Fruit fly (Drosophila melanogaster) whole organism, embryonic: Measurements from ENCODE around the gene Sec15.
A peak's percentile ranks its signal among the peaks of the same experiment; 100 is the strongest.

Experiments used
- Adf1 ChIP-seq: fragments of 200-800 bp; sonication (Bioruptor generic); IDR thresholded peaks from 2 replicates; pipeline ENCODE4 v1.3.6; 2022; ENCODE audit warnings: missing biosample characterization, missing genetic modification characterization
- Asciz ChIP-seq: fragments of 200-800 bp; sonication (Bioruptor generic); optimal IDR thresholded peaks from 2 replicates; lab custom pipeline; 2017; ENCODE audit warnings: missing biosample characterization, mild to moderate bottlenecking, missing genetic modification characterization, missing genetic modification reagents
- B-H2 ChIP-seq: fragments of 200-800 bp; sonication (Bioruptor generic); optimal IDR thresholded peaks from 2 replicates; lab custom pipeline; 2018; ENCODE audit warnings: missing biosample characterization, mild to moderate bottlenecking, missing genetic modification characterization
- Bteb2 ChIP-seq: fragments of 200-800 bp; sonication (Bioruptor generic); optimal IDR thresholded peaks from 2 replicates; lab custom pipeline; 2016; ENCODE audit warnings: missing biosample characterization, missing genetic modification characterization
- CG10654 ChIP-seq: fragments of 200-800 bp; sonication (Bioruptor generic); optimal IDR thresholded peaks from 2 replicates; lab custom pipeline; 2016; ENCODE audit warnings: missing biosample characterization, missing genetic modification characterization
- CG11398 ChIP-seq: fragments of 200-800 bp; sonication (Bioruptor generic); optimal IDR thresholded peaks from 2 replicates; lab custom pipeline; 2016; ENCODE audit warnings: missing biosample characterization, missing genetic modification characterization
- CG12155 ChIP-seq: fragments of 200-800 bp; sonication (Bioruptor generic); optimal IDR thresholded peaks from 3 replicates; lab custom pipeline; 2016; ENCODE audit warnings: missing biosample characterization, missing genetic modification characterization
- CG1233 ChIP-seq: fragments of 200-800 bp; sonication (Bioruptor generic); optimal IDR thresholded peaks from 4 replicates; lab custom pipeline; 2018; ENCODE audit warnings: missing biosample characterization, mild to moderate bottlenecking, missing genetic modification characterization
- CG15269 ChIP-seq: fragments of 200-800 bp; sonication (Bioruptor generic); optimal IDR thresholded peaks from 2 replicates; lab custom pipeline; 2018; ENCODE audit warnings: missing biosample characterization, mild to moderate bottlenecking, missing genetic modification characterization, moderate library complexity
- CG1647 ChIP-seq: fragments of 200-800 bp; sonication (Bioruptor generic); optimal IDR thresholded peaks from 3 replicates; lab custom pipeline; 2016; ENCODE audit warnings: missing biosample characterization, missing genetic modification characterization
- CG16815 ChIP-seq: fragments of 200-800 bp; sonication (Bioruptor generic); optimal IDR thresholded peaks from 3 replicates; lab custom pipeline; 2017; ENCODE audit warnings: missing biosample characterization, mild to moderate bottlenecking, missing genetic modification characterization
- CG17912 ChIP-seq: fragments of 200-800 bp; sonication (Bioruptor generic); optimal IDR thresholded peaks from 2 replicates; lab custom pipeline; 2018; ENCODE audit warnings: missing biosample characterization, mild to moderate bottlenecking, missing genetic modification characterization
- CG1832 ChIP-seq: fragments of 200-800 bp; sonication (Bioruptor generic); optimal IDR thresholded peaks from 2 replicates; lab custom pipeline; 2017; ENCODE audit warnings: missing biosample characterization, mild to moderate bottlenecking, missing genetic modification characterization, inconsistent platforms
- CG18764 ChIP-seq: fragments of 200-800 bp; sonication (Bioruptor generic); optimal IDR thresholded peaks from 3 replicates; lab custom pipeline; 2016; ENCODE audit warnings: missing biosample characterization, missing genetic modification characterization
- CG2712 ChIP-seq: fragments of 200-800 bp; optimal IDR thresholded peaks from 3 replicates; lab custom pipeline; 2019; ENCODE audit warnings: missing biosample characterization, mild to moderate bottlenecking, missing genetic modification characterization, moderate library complexity
- CG32532 ChIP-seq: fragments of 200-800 bp; sonication (Bioruptor generic); IDR thresholded peaks from 2 replicates; pipeline ENCODE4 v1.3.6; 2022; ENCODE audit warnings: missing biosample characterization, missing genetic modification characterization
- CG33557 ChIP-seq: fragments of 200-800 bp; sonication (Bioruptor generic); optimal IDR thresholded peaks from 2 replicates; lab custom pipeline; 2019; ENCODE audit warnings: missing biosample characterization, mild to moderate bottlenecking, missing genetic modification characterization, moderate library complexity
- CG4282 ChIP-seq: fragments of 200-800 bp; sonication (Bioruptor generic); optimal IDR thresholded peaks from 2 replicates; lab custom pipeline; 2016; ENCODE audit warnings: missing biosample characterization, missing genetic modification characterization
- CG4404 ChIP-seq: fragments of 200-800 bp; sonication (Bioruptor generic); IDR thresholded peaks from 2 replicates; pipeline ENCODE4 v1.3.6; 2022; ENCODE audit warnings: missing biosample characterization, missing genetic modification characterization
- CG4707 ChIP-seq: fragments of 200-800 bp; sonication (Bioruptor generic); optimal IDR thresholded peaks from 2 replicates; lab custom pipeline; 2018; ENCODE audit warnings: missing biosample characterization, mild to moderate bottlenecking, missing genetic modification characterization, moderate library complexity
- CG4854 ChIP-seq: fragments of 200-800 bp; sonication (Bioruptor generic); optimal IDR thresholded peaks from 2 replicates; lab custom pipeline; 2016; ENCODE audit warnings: missing biosample characterization, missing genetic modification characterization, inconsistent platforms
- CG6254 ChIP-seq: fragments of 200-800 bp; sonication (Bioruptor generic); optimal IDR thresholded peaks from 3 replicates; lab custom pipeline; 2017; ENCODE audit warnings: mild to moderate bottlenecking, missing biosample characterization, missing genetic modification reagents, missing genetic modification characterization
- D19B ChIP-seq: fragments of 200-800 bp; sonication (Bioruptor generic); optimal IDR thresholded peaks from 2 replicates; lab custom pipeline; 2017; ENCODE audit warnings: missing biosample characterization, mild to moderate bottlenecking, missing genetic modification characterization
- Dfd ChIP-seq, 2 experiments: fragments of >200 bp; optimal IDR thresholded peaks; 2 replicates each; lab custom pipeline; 2017; ENCODE audit warnings: missing biosample characterization in 2 of 2, missing genetic modification characterization in 2 of 2
- Doc2 ChIP-seq: fragments of 200-800 bp; sonication (Bioruptor generic); IDR thresholded peaks from 2 replicates; pipeline ENCODE4 v1.3.6; 2022; ENCODE audit warnings: missing biosample characterization, missing genetic modification characterization
- Gsc ChIP-seq: fragments of 200-800 bp; sonication (Bioruptor generic); IDR thresholded peaks from 2 replicates; pipeline ENCODE4 v1.3.6; 2022; ENCODE audit warnings: missing biosample characterization, missing genetic modification characterization
- HLH54F ChIP-seq: fragments of 200-800 bp; sonication (Bioruptor generic); optimal IDR thresholded peaks from 3 replicates; lab custom pipeline; 2016; ENCODE audit warnings: missing biosample characterization, missing genetic modification characterization
- Mes4 ChIP-seq: fragments of 200-800 bp; sonication (Bioruptor generic); optimal IDR thresholded peaks from 2 replicates; lab custom pipeline; 2016; ENCODE audit warnings: missing biosample characterization, missing genetic modification characterization
- Nf-YB ChIP-seq: fragments of 200-800 bp; sonication (Bioruptor generic); optimal IDR thresholded peaks from 3 replicates; lab custom pipeline; 2019; ENCODE audit warnings: missing biosample characterization, mild to moderate bottlenecking, missing genetic modification characterization, moderate library complexity
- Scr ChIP-seq: fragments of 200-800 bp; sonication (Bioruptor generic); IDR thresholded peaks from 2 replicates; pipeline ENCODE4 v1.3.6; 2022; ENCODE audit warnings: missing biosample characterization, missing genetic modification characterization; ENCODE audit not compliant: partially characterized antibody
- Xbp1 ChIP-seq: fragments of 200-800 bp; sonication (Bioruptor generic); optimal IDR thresholded peaks from 3 replicates; lab custom pipeline; 2016; ENCODE audit warnings: missing biosample characterization, mild to moderate bottlenecking, missing genetic modification characterization
- YL-1 ChIP-seq: fragments of 200-800 bp; sonication (Bioruptor generic); optimal IDR thresholded peaks from 3 replicates; lab custom pipeline; 2017; ENCODE audit warnings: missing biosample characterization, mild to moderate bottlenecking, missing genetic modification characterization
- ase ChIP-seq: fragments of 200-800 bp; sonication (Bioruptor generic); IDR thresholded peaks from 3 replicates; pipeline ENCODE4 v1.3.6; 2022; ENCODE audit warnings: missing biosample characterization, missing genetic modification characterization
- chn ChIP-seq: fragments of 200-800 bp; sonication (Bioruptor generic); optimal IDR thresholded peaks from 2 replicates; lab custom pipeline; 2016; ENCODE audit warnings: missing biosample characterization, missing genetic modification characterization
- cwo ChIP-seq: fragments of 200-800 bp; sonication (Bioruptor generic); optimal IDR thresholded peaks from 3 replicates; lab custom pipeline; 2017; ENCODE audit warnings: missing biosample characterization, missing genetic modification characterization, mild to moderate bottlenecking, moderate library complexity, missing genetic modification reagents
- disco-r ChIP-seq: fragments of 200-800 bp; sonication (Bioruptor generic); optimal IDR thresholded peaks from 2 replicates; lab custom pipeline; 2016; ENCODE audit warnings: missing biosample characterization, missing genetic modification characterization
- eyg ChIP-seq: fragments of 200-800 bp; sonication (Bioruptor generic); optimal IDR thresholded peaks from 3 replicates; lab custom pipeline; 2016; ENCODE audit warnings: missing biosample characterization, missing genetic modification characterization
- gfzf ChIP-seq: fragments of 200-800 bp; sonication (Bioruptor generic); optimal IDR thresholded peaks from 2 replicates; lab custom pipeline; 2016; ENCODE audit warnings: missing biosample characterization, mild to moderate bottlenecking, missing genetic modification characterization, moderate library complexity
- ham ChIP-seq: fragments of 200-800 bp; sonication (Bioruptor generic); IDR thresholded peaks from 2 replicates; pipeline ENCODE4 v1.3.6; 2022; ENCODE audit warnings: missing biosample characterization, missing genetic modification characterization
- hth ChIP-seq: fragments of >200 bp; optimal IDR thresholded peaks from 2 replicates; lab custom pipeline; 2017; ENCODE audit warnings: inconsistent platforms
- inv ChIP-seq: fragments of 200-800 bp; sonication (Bioruptor generic); IDR thresholded peaks from 2 replicates; pipeline ENCODE4 v1.3.6; 2022; ENCODE audit warnings: missing biosample characterization, missing genetic modification characterization; ENCODE audit not compliant: partially characterized antibody
- lab ChIP-seq: fragments of 200-800 bp; sonication (Bioruptor generic); optimal IDR thresholded peaks from 3 replicates; lab custom pipeline; 2017; ENCODE audit warnings: missing biosample characterization, missing genetic modification characterization, mild to moderate bottlenecking, moderate library complexity, missing genetic modification reagents
- nau ChIP-seq: fragments of 200-800 bp; sonication (Bioruptor generic); optimal IDR thresholded peaks from 3 replicates; lab custom pipeline; 2017; ENCODE audit warnings: missing biosample characterization, mild to moderate bottlenecking, missing genetic modification characterization, missing genetic modification reagents
- oc ChIP-seq: fragments of 200-800 bp; sonication (Bioruptor generic); optimal IDR thresholded peaks from 2 replicates; lab custom pipeline; 2018; ENCODE audit warnings: missing biosample characterization, mild to moderate bottlenecking, missing genetic modification characterization, moderate library complexity
- phol ChIP-seq: fragments of 200-800 bp; sonication (Bioruptor generic); optimal IDR thresholded peaks from 3 replicates; lab custom pipeline; 2018; ENCODE audit warnings: missing biosample characterization, mild to moderate bottlenecking, missing genetic modification characterization, moderate library complexity
- pum ChIP-seq: fragments of 200-800 bp; sonication (Bioruptor generic); optimal IDR thresholded peaks from 2 replicates; lab custom pipeline; 2016; ENCODE audit warnings: missing biosample characterization, missing genetic modification characterization
- ranshi ChIP-seq: fragments of 200-800 bp; sonication (Bioruptor generic); IDR thresholded peaks from 2 replicates; pipeline ENCODE4 v1.3.6; 2022; ENCODE audit warnings: missing biosample characterization, missing genetic modification characterization
- sisA ChIP-seq: fragments of 200-800 bp; sonication (Bioruptor generic); IDR thresholded peaks from 2 replicates; pipeline ENCODE4 v1.3.6; 2022; ENCODE audit warnings: missing biosample characterization, missing genetic modification characterization
- tin ChIP-seq: fragments of 200-800 bp; sonication (Bioruptor generic); optimal IDR thresholded peaks from 3 replicates; lab custom pipeline; 2016; ENCODE audit warnings: missing biosample characterization, missing genetic modification characterization
- tio ChIP-seq: fragments of 200-800 bp; sonication (Bioruptor generic); optimal IDR thresholded peaks from 2 replicates; lab custom pipeline; 2017; ENCODE audit warnings: missing biosample characterization, missing genetic modification characterization, inconsistent platforms
- zen2 ChIP-seq: fragments of 200-800 bp; sonication (Bioruptor generic); IDR thresholded peaks from 3 replicates; pipeline ENCODE4 v1.3.6; 2022; ENCODE audit warnings: missing biosample characterization, missing genetic modification characterization; ENCODE audit not compliant: partially characterized antibody

The Sec15 gene

dm6 chr3R:21097631-21098117 lies 10.1 kb downstream of the Sec15 start, which contains the start of gene RhoGAP93B (continued):
- TF ChIP-seq CG15269 (tag; lab: Kevin White, UChicago) = no peak
- TF ChIP-seq CG1647 (GFP tag; lab: Kevin White, UChicago) = peak; percentile 85
- TF ChIP-seq lab (GFP tag; lab: Kevin White, UChicago) = peak; percentile 91
- TF ChIP-seq CG10654 = peak; percentile 82
- peak; percentile 87 for TF ChIP-seq phol
- TF ChIP-seq HLH54F (GFP tag; lab: Kevin White, UChicago) = peak; percentile 95
- TF ChIP-seq sisA = peak; percentile 96
- no peak for TF ChIP-seq nau (GFP tag; lab: Kevin White, UChicago)
- peak; percentile 60 for TF ChIP-seq Bteb2 (GFP tag; lab: Kevin White, UChicago)
- TF ChIP-seq cwo (GFP tag; lab: Kevin White, UChicago) = peak; percentile 71
- TF ChIP-seq Gsc = 0 out of 2 replicates have a peak, but pooled peaks have one; percentile 28
- TF ChIP-seq CG1233 (GFP tag; lab: Kevin White, UChicago) = peak; percentile 69
- TF ChIP-seq Xbp1 (GFP tag; lab: Kevin White, UChicago) = peak; percentile 84
- TF ChIP-seq Dfd (GFP tag; optimal IDR thresholded peaks at IDR 0.05; lab: Kevin White, UChicago) = no peak
- TF ChIP-seq CG11398 (GFP tag; lab: Kevin White, UChicago) = peak; percentile 83
- TF ChIP-seq Adf1 (GFP tag; lab: Robert Waterston, UW) = peak; percentile 73
- TF ChIP-seq CG17912 (GFP tag; lab: Kevin White, UChicago) = peak; percentile 43
- no peak for TF ChIP-seq hth
- no peak for TF ChIP-seq tio (GFP tag; lab: Kevin White, UChicago)
- no peak for TF ChIP-seq CG1832 (GFP tag; lab: Kevin White, UChicago)
- peak; percentile 94 for TF ChIP-seq CG4404 (GFP tag; lab: Robert Waterston, UW)
- TF ChIP-seq Nf-YB (GFP tag; lab: Kevin White, UChicago) = peak; percentile 53
- TF ChIP-seq ham (GFP tag; lab: Robert Waterston, UW) = no peak
- peak; percentile 84 for TF ChIP-seq B-H2
- TF ChIP-seq oc = no peak
- peak; percentile 86 for TF ChIP-seq chn (GFP tag; lab: Kevin White, UChicago)
- no peak for TF ChIP-seq Asciz
- TF ChIP-seq pum (GFP tag; lab: Kevin White, UChicago) = peak; percentile 84
- peak; percentile 100 for TF ChIP-seq zen2 (GFP tag; lab: Robert Waterston, UW)
- TF ChIP-seq CG12155 = peak; percentile 79
- TF ChIP-seq CG16815 (GFP tag; lab: Kevin White, UChicago) = peak; percentile 71
- peak; percentile 94 for TF ChIP-seq CG32532 (GFP tag; lab: Robert Waterston, UW)
- TF ChIP-seq ase (GFP tag; lab: Robert Waterston, UW) = peak; percentile 90
- peak; percentile 63 for TF ChIP-seq CG18764 (GFP tag; lab: Kevin White, UChicago)
- TF ChIP-seq CG4854 (GFP tag; lab: Kevin White, UChicago) = peak; percentile 72
- TF ChIP-seq CG4282 (GFP tag; lab: Kevin White, UChicago) = peak; percentile 73
- peak; percentile 78 for TF ChIP-seq tin (GFP tag; lab: Kevin White, UChicago)
- TF ChIP-seq inv (GFP tag; lab: Robert Waterston, UW) = peak; percentile 100
- peak; percentile 35 for TF ChIP-seq D19B (GFP tag; lab: Kevin White, UChicago)
- TF ChIP-seq eyg (GFP tag; lab: Kevin White, UChicago) = peak; percentile 78
- peak; percentile 69 for TF ChIP-seq CG33557 (GFP tag; lab: Kevin White, UChicago)
- peak; percentile 100 for TF ChIP-seq Scr (GFP tag; lab: Robert Waterston, UW)
- peak; percentile 81 for TF ChIP-seq Mes4 (GFP tag; lab: Kevin White, UChicago)
- no peak for TF ChIP-seq CG4707 (GFP tag; lab: Kevin White, UChicago)
- peak; percentile 74 for TF ChIP-seq CG6254 (GFP tag; lab: Kevin White, UChicago)
- no peak for TF ChIP-seq disco-r (GFP tag; lab: Kevin White, UChicago)
- TF ChIP-seq gfzf (GFP tag; lab: Kevin White, UChicago) = peak; percentile 83
- peak; percentile 91 for TF ChIP-seq YL-1 (GFP tag; lab: Kevin White, UChicago)
- peak; percentile 94 for TF ChIP-seq ranshi (GFP tag; lab: Robert Waterston, UW)
- TF ChIP-seq Doc2 = no peak
- TF ChIP-seq CG2712 (tag; lab: Kevin White, UChicago) = peak; percentile 87
